Worm (Caenorhabditis elegans): ENCODE measurements around the gene R151.2.
A peak's percentile ranks its signal among the peaks of the same experiment; 100 is the strongest.

R151.2 gene

ce11 chrIII:7189581-7190128 lies 20.1 kb upstream of the R151.2 start, which contains the start of gene rps-21 (continued):
- TF ChIP-seq attf-4 (tag; optimal IDR thresholded peaks at IDR 0.05): no peak
- TF ChIP-seq pqm-1 (tag; optimal IDR thresholded peaks at IDR 0.05): peak; percentile 21
- no peak for TF ChIP-seq cey-2 (tag; optimal IDR thresholded peaks at IDR 0.05; ENCODE audit: borderline replicate concordance, insufficient read depth)
- no peak for TF ChIP-seq lin-39 (tag; optimal IDR thresholded peaks at IDR 0.05)
- TF ChIP-seq aly-2 (tag; optimal IDR thresholded peaks at IDR 0.05): no peak
- peak in 1 of 2 experiments; percentile 77 for TF ChIP-seq unc-62 (GFP tag; optimal IDR thresholded peaks at IDR 0.05 in 1 of 2)
- no peak for TF ChIP-seq unc-62 (tag; optimal IDR thresholded peaks at IDR 0.05)
- TF ChIP-seq hmg-1.1 (GFP tag; IDR thresholded peaks at IDR 0.05): peak; percentile 81
- no peak for TF ChIP-seq lim-7 (GFP tag; IDR thresholded peaks at IDR 0.05)
- TF ChIP-seq nhr-11 (tag; optimal IDR thresholded peaks at IDR 0.05): peak; percentile 91
- TF ChIP-seq nhr-111 (GFP tag; optimal IDR thresholded peaks at IDR 0.05): no peak
- no peak for TF ChIP-seq nhr-41 (GFP tag; IDR thresholded peaks at IDR 0.05)
- TF ChIP-seq daf-19 (GFP tag; conservative IDR thresholded peaks at IDR 0.05): no peak
- TF ChIP-seq rbr-2 (tag; optimal IDR thresholded peaks at IDR 0.05): peak; percentile 67
- peak; percentile 53; the same call in 1 of the 2 replicates for TF ChIP-seq dmd-6 (GFP tag; IDR thresholded peaks at IDR 0.05)
- TF ChIP-seq Y105C5A.15 (GFP tag; IDR thresholded peaks at IDR 0.05): no peak
- TF ChIP-seq egl-27 (tag; optimal IDR thresholded peaks at IDR 0.05): no peak
- no peak for TF ChIP-seq nhr-76 (tag; optimal IDR thresholded peaks at IDR 0.05)
- TF ChIP-seq daf-8 (GFP tag; IDR thresholded peaks at IDR 0.05): no peak
- TF ChIP-seq nhr-25 (tag; optimal IDR thresholded peaks at IDR 0.05; ENCODE audit: borderline replicate concordance, insufficient read depth): peak; percentile 49
- peak; percentile 43; the same call in 1 of the 2 replicates for TF ChIP-seq T26A8.4 (GFP tag; IDR thresholded peaks at IDR 0.05)
- TF ChIP-seq ceh-44 (GFP tag; IDR thresholded peaks at IDR 0.05): no peak
- TF ChIP-seq set-16 (GFP tag; IDR thresholded peaks at IDR 0.05): no peak; the same call in 1 of the 2 replicates
- peak; percentile 69 for TF ChIP-seq hlh-11 (tag; optimal IDR thresholded peaks at IDR 0.05)
- TF ChIP-seq nhr-48 (tag; optimal IDR thresholded peaks at IDR 0.05): peak; percentile 11

DNA sequence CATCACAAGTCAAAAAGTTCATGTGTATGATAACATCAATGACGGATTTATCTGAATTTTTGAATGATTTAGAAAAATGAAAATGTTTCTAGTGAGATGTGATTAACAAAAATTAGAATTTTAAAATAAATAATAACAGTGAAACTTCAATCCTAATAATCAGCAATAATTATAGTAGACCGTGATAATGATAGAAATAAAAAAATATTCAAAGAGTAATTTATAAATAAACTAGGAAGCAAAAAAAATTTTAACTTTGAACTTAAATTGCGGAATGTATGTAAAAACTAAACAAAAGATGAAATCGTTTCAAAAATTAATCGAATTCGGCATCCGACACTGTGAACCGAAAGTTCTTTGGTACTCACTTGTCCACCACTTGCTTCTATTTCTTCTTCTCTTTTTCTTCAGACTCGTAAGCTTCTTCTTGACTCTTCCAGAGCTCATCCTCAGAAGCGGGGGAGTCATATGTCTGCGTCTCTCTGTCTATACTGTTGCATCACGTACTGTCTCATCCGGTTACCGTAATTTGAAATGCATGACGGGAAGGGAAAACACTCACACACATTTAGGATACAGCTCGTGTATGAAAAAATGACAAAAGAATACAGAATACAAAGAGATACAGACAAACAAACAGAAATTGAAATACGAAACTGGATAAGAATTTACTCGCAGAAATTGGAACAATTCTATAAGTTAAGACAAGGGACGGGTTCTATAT lies 16.7 kb upstream of the R151.2 start, which contains the start of gene mec-14:
mec-14 (minus strand) TSS at position 51 of the 724 bp plus-strand sequence.
- no peak for TF ChIP-seq nhr-111 (GFP tag; optimal IDR thresholded peaks at IDR 0.05)
- TF ChIP-seq fkh-10 (GFP tag; optimal IDR thresholded peaks at IDR 0.05): no peak
- no peak for TF ChIP-seq daf-12 (tag; optimal IDR thresholded peaks at IDR 0.05)
- no peak for TF ChIP-seq rbr-2 (tag; optimal IDR thresholded peaks at IDR 0.05)
- TF ChIP-seq zag-1 (tag; optimal IDR thresholded peaks at IDR 0.05): no peak
- no peak for TF ChIP-seq php-3 (GFP tag; IDR thresholded peaks at IDR 0.05)
- no peak for TF ChIP-seq duxl-1 (tag; optimal IDR thresholded peaks at IDR 0.05; ENCODE audit: poor library complexity)
- no peak for TF ChIP-seq nhr-6 (tag; optimal IDR thresholded peaks at IDR 0.05)
- TF ChIP-seq mxl-3 (GFP tag; optimal IDR thresholded peaks at IDR 0.05): no peak
- no peak for TF ChIP-seq R02D3.7 (tag; optimal IDR thresholded peaks at IDR 0.05)
- TF ChIP-seq lir-3 (tag; optimal IDR thresholded peaks at IDR 0.05): no peak
- no peak for TF ChIP-seq Y48G9A.11 (GFP tag; IDR thresholded peaks at IDR 0.05)
- no peak for TF ChIP-seq F44E2.7 (GFP tag; IDR thresholded peaks at IDR 0.05)
- TF ChIP-seq mep-1 (tag; optimal IDR thresholded peaks at IDR 0.05): no peak

- TF ChIP-seq ceh-32 (tag; optimal IDR thresholded peaks at IDR 0.05; ENCODE audit: poor library complexity) (no peak), spr-1 (tag; optimal IDR thresholded peaks at IDR 0.05) (no peak), aha-1 (tag) (peak; percentile 68)
These were observed 14.4 kb upstream of the R151.2 start, which contains the start of gene F37C12.18 for ce11 chrIII:7195325-7195724. Gene F37C12.18, minus strand, starts transcription at chrIII:7195425.
